Fruit fly (Drosophila melanogaster) whole organism, adult: ENCODE data around the gene Tep2.

Source experiments
- CG11617 ChIP-seq: fragments of 200-800 bp; sonication (Bioruptor generic); optimal IDR thresholded peaks from 2 replicates; lab custom pipeline; 2017; ENCODE audit warnings: mild to moderate bottlenecking, missing biosample characterization, missing genetic modification reagents, missing genetic modification characterization
- CG12768 ChIP-seq: fragments of 200-800 bp; sonication (Bioruptor generic); optimal IDR thresholded peaks from 2 replicates; lab custom pipeline; 2017; ENCODE audit warnings: missing biosample characterization, missing genetic modification characterization, mild to moderate bottlenecking, moderate library complexity, missing genetic modification reagents
- CG14711 ChIP-seq: fragments of 200-800 bp; sonication (Bioruptor generic); optimal IDR thresholded peaks from 2 replicates; lab custom pipeline; 2018; ENCODE audit warnings: missing biosample characterization, mild to moderate bottlenecking, missing genetic modification characterization, moderate library complexity
- CG1620 ChIP-seq: fragments of 200-800 bp; sonication (Bioruptor generic); optimal IDR thresholded peaks from 2 replicates; lab custom pipeline; 2016; ENCODE audit warnings: missing biosample characterization, missing genetic modification characterization
- CG33017 ChIP-seq: fragments of 200-800 bp; sonication (Bioruptor generic); optimal IDR thresholded peaks from 2 replicates; lab custom pipeline; 2018; ENCODE audit warnings: missing biosample characterization, mild to moderate bottlenecking, missing genetic modification characterization, moderate library complexity
- CG5204 ChIP-seq: fragments of 200-800 bp; sonication (Bioruptor generic); optimal IDR thresholded peaks from 2 replicates; lab custom pipeline; 2016; ENCODE audit warnings: missing biosample characterization, missing genetic modification characterization
- CG7045 ChIP-seq: fragments of 200-800 bp; sonication (Bioruptor generic); optimal IDR thresholded peaks from 2 replicates; lab custom pipeline; 2017; ENCODE audit warnings: missing biosample characterization, mild to moderate bottlenecking, missing genetic modification characterization
- CG7101 ChIP-seq: fragments of 200-800 bp; sonication (Bioruptor generic); optimal IDR thresholded peaks from 2 replicates; lab custom pipeline; 2018; ENCODE audit warnings: missing biosample characterization, mild to moderate bottlenecking, missing genetic modification characterization, moderate library complexity
- Clk ChIP-seq: fragments of 200-800 bp; sonication (Bioruptor generic); optimal IDR thresholded peaks from 2 replicates; lab custom pipeline; 2017; ENCODE audit warnings: missing biosample characterization, missing genetic modification characterization
- Crg-1 ChIP-seq: fragments of 200-800 bp; sonication (Bioruptor generic); optimal IDR thresholded peaks from 2 replicates; lab custom pipeline; 2016; ENCODE audit warnings: missing biosample characterization, missing genetic modification characterization
- Hr96 ChIP-seq: fragments of 200-800 bp; sonication (Bioruptor generic); optimal IDR thresholded peaks from 2 replicates; lab custom pipeline; 2016; ENCODE audit warnings: missing biosample characterization, missing genetic modification characterization
- Mnt ChIP-seq: fragments of 200-800 bp; sonication (Bioruptor generic); optimal IDR thresholded peaks from 2 replicates; lab custom pipeline; 2016; ENCODE audit warnings: missing biosample characterization, mild to moderate bottlenecking, missing genetic modification characterization
- bab1 ChIP-seq: fragments of 200-800 bp; sonication (Bioruptor generic); optimal IDR thresholded peaks from 3 replicates; lab custom pipeline; 2019; ENCODE audit warnings: missing biosample characterization, mild to moderate bottlenecking, missing genetic modification characterization, moderate library complexity
- cic ChIP-seq: fragments of 200-800 bp; sonication (Bioruptor generic); optimal IDR thresholded peaks from 2 replicates; lab custom pipeline; 2017; ENCODE audit warnings: missing biosample characterization, mild to moderate bottlenecking, missing genetic modification characterization, moderate library complexity
- cnc ChIP-seq, 2 experiments: fragments of >200 bp; optimal IDR thresholded peaks; 2 replicates each; lab custom pipeline; 2017
- kay ChIP-seq: fragments of 200-800 bp; sonication (Bioruptor generic); peaks from one replicate; lab custom pipeline; 2016; ENCODE audit warnings: missing biosample characterization, missing genetic modification characterization, borderline replicate concordance
- ovo ChIP-seq: fragments of 200-800 bp; sonication (Bioruptor generic); optimal IDR thresholded peaks from 2 replicates; lab custom pipeline; 2016; ENCODE audit warnings: missing biosample characterization, missing genetic modification characterization
- pad ChIP-seq: fragments of 200-800 bp; sonication (Bioruptor generic); optimal IDR thresholded peaks from 3 replicates; lab custom pipeline; 2017; ENCODE audit warnings: missing biosample characterization, missing genetic modification characterization, mild to moderate bottlenecking, moderate library complexity, missing genetic modification reagents
- tj ChIP-seq: fragments of 200-800 bp; sonication (Bioruptor generic); optimal IDR thresholded peaks from 3 replicates; lab custom pipeline; 2017; ENCODE audit warnings: missing biosample characterization, mild to moderate bottlenecking, missing genetic modification characterization, moderate library complexity
- toe ChIP-seq: fragments of 200-800 bp; sonication (Bioruptor generic); optimal IDR thresholded peaks from 2 replicates; lab custom pipeline; 2016; ENCODE audit warnings: missing biosample characterization, missing genetic modification characterization

The Tep2 gene

dm6 chr2L:7685290-7685689, 16.1 kb downstream of the Tep2 start:
- no peak for TF ChIP-seq CG11617 (GFP tag; lab: Kevin White, UChicago)
- TF ChIP-seq cic (GFP tag; lab: Kevin White, UChicago), result peak; percentile 76
- peak; percentile 34 for TF ChIP-seq Mnt (GFP tag; lab: Kevin White, UChicago)
- TF ChIP-seq CG12768 (GFP tag; lab: Kevin White, UChicago), result peak; percentile 61
- peak; percentile 92 for TF ChIP-seq kay (GFP tag; lab: Kevin White, UChicago)
- no peak for TF ChIP-seq tj (GFP tag; lab: Kevin White, UChicago)
- TF ChIP-seq CG33017 (tag; lab: Kevin White, UChicago), result peak; percentile 41

- TF ChIP-seq Crg-1 (GFP tag; lab: Kevin White, UChicago) (no peak), CG5204 (GFP tag; lab: Kevin White, UChicago) (no peak), toe (no peak), ovo (no peak), CG12768 (GFP tag; lab: Kevin White, UChicago) (no peak), pad (GFP tag; lab: Kevin White, UChicago) (no peak), kay (GFP tag; lab: Kevin White, UChicago) (peak; percentile 12), CG11617 (GFP tag; lab: Kevin White, UChicago) (no peak)
Measured at dm6 chr2L:7680298-7680697, 21.1 kb downstream of the Tep2 start.

- TF ChIP-seq Hr96 (GFP tag; lab: Kevin White, UChicago) (no peak), Mnt (GFP tag; lab: Kevin White, UChicago) (peak; percentile 47), tj (GFP tag; lab: Kevin White, UChicago) (no peak), cic (GFP tag; lab: Kevin White, UChicago) (peak; percentile 30), Crg-1 (GFP tag; lab: Kevin White, UChicago) (no peak), CG1620 (GFP tag; lab: Kevin White, UChicago) (no peak), bab1 (GFP tag; lab: Kevin White, UChicago) (no peak), CG5204 (GFP tag; lab: Kevin White, UChicago) (no peak), Clk (GFP tag; lab: Kevin White, UChicago) (no peak), CG7045 (GFP tag; lab: Kevin White, UChicago) (no peak), ovo (no peak), CG7101 (no peak), kay (GFP tag; lab: Kevin White, UChicago) (peak; percentile 87), CG12768 (GFP tag; lab: Kevin White, UChicago) (no peak)
Measured at dm6 chr2L:7678095-7678784, 23.2 kb downstream of the Tep2 start.

dm6 chr2L:7676982-7677381, 24.4 kb downstream of the Tep2 start:
- TF ChIP-seq toe (no peak), ovo (no peak), pad (GFP tag; lab: Kevin White, UChicago) (no peak), cnc (optimal IDR thresholded peaks at IDR 0.05; lab: Kevin White, UChicago) (no peak)

dm6 chr2L:7675754-7676178, 25.6 kb downstream of the Tep2 start:
- TF ChIP-seq cic (GFP tag; lab: Kevin White, UChicago) (peak; percentile 49), CG14711 (tag; lab: Kevin White, UChicago) (no peak), CG12768 (GFP tag; lab: Kevin White, UChicago) (no peak), Crg-1 (GFP tag; lab: Kevin White, UChicago) (no peak)

- TF ChIP-seq CG7045 (GFP tag; lab: Kevin White, UChicago) (peak; percentile 22), tj (GFP tag; lab: Kevin White, UChicago) (no peak)
Measured at dm6 chr2L:7675028-7675749, 26.2 kb downstream of the Tep2 start, which contains the start of gene Slob. Slob (minus strand) TSS chr2L:7675078.

dm6 chr2L:7665747-7666146, 35.7 kb downstream of the Tep2 start, which contains the start of gene Myo28B1:
Myo28B1 (plus strand) TSS chr2L:7666047.
- no peak for TF ChIP-seq Mnt (GFP tag; lab: Kevin White, UChicago)
- no peak for TF ChIP-seq CG1620 (GFP tag; lab: Kevin White, UChicago)
- no peak for TF ChIP-seq CG12768 (GFP tag; lab: Kevin White, UChicago)
- no peak for TF ChIP-seq CG7045 (GFP tag; lab: Kevin White, UChicago)
- TF ChIP-seq cnc (optimal IDR thresholded peaks at IDR 0.05; lab: Kevin White, UChicago), result no peak
- TF ChIP-seq ovo, result no peak
